Worm (Caenorhabditis elegans) whole organism, young adult: ENCODE measurements around the gene dmd-5.

Experiments used
- B0019.2 ChIP-seq: fragments of 200-800 bp; sonication (Bioruptor generic); conservative IDR thresholded peaks from 2 replicates; pipeline ENCODE4 v1.3.6; 2022; ENCODE audit warnings: missing genetic modification reagents, missing genetic modification characterization, missing compliant biosample characterization
- C17E4.6 ChIP-seq: fragments of 200-800 bp; sonication (Bioruptor generic); IDR thresholded peaks from 2 replicates; pipeline ENCODE4 v1.3.6; 2022; ENCODE audit warnings: missing genetic modification reagents, missing genetic modification characterization, missing compliant biosample characterization
- F22D6.2 ChIP-seq: sonication (generic microtip); optimal IDR thresholded peaks from 2 replicates; lab custom pipeline; 2016; ENCODE audit warnings: mild to moderate bottlenecking, missing genetic modification characterization, missing compliant biosample characterization
- F49E8.2 ChIP-seq: sonication (generic microtip); optimal IDR thresholded peaks from 3 replicates; lab custom pipeline; 2017; ENCODE audit warnings: missing genetic modification characterization, mild to moderate bottlenecking, missing compliant biosample characterization, antibody characterized with exemption, moderate library complexity; ENCODE audit not compliant: insufficient read depth
- F57A8.1 ChIP-seq: fragments of 200-800 bp; sonication (Bioruptor generic); optimal IDR thresholded peaks from 2 replicates; lab custom pipeline; 2018; ENCODE audit warnings: mild to moderate bottlenecking, missing genetic modification characterization, moderate library complexity, missing compliant biosample characterization
- Y67H2A.10 ChIP-seq: fragments of 200-800 bp; sonication (Bioruptor generic); conservative IDR thresholded peaks from 2 replicates; pipeline ENCODE4 v1.3.6; 2022; ENCODE audit warnings: missing genetic modification reagents, missing genetic modification characterization, missing compliant biosample characterization
- Y95B8A.8 ChIP-seq: fragments of 200-800 bp; sonication (Bioruptor generic); IDR thresholded peaks from 2 replicates; pipeline ENCODE4 v1.3.6; 2022; ENCODE audit warnings: missing genetic modification reagents, missing genetic modification characterization, missing compliant biosample characterization
- aptf-2 ChIP-seq: fragments of 200-800 bp; sonication (Bioruptor generic); conservative IDR thresholded peaks from 2 replicates; pipeline ENCODE4 v1.3.6; 2022; ENCODE audit warnings: missing genetic modification reagents, missing genetic modification characterization, missing compliant biosample characterization
- athp-1 ChIP-seq: sonication (generic microtip); optimal IDR thresholded peaks from 2 replicates; lab custom pipeline; 2017; ENCODE audit warnings: mild to moderate bottlenecking, missing genetic modification characterization, missing compliant biosample characterization
- cebp-1 ChIP-seq, 2 experiments: fragments of 200-800 bp in 1 of 2; sonication (Bioruptor generic) in 1 of 2; sonication (generic microtip) in 1 of 2; IDR thresholded peaks in 1 of 2; optimal IDR thresholded peaks in 1 of 2; 2 replicates each; pipeline versions ENCODE4 v1.3.6 to Lab custom; 2017 to 2022; ENCODE audit warnings: missing compliant biosample characterization in 2 of 2, missing genetic modification characterization in 2 of 2, mild to moderate bottlenecking in 1 of 2, missing genetic modification reagents in 1 of 2, moderate library complexity in 1 of 2
- ceh-100 ChIP-seq: fragments of 200-800 bp; sonication (Bioruptor generic); IDR thresholded peaks from 2 replicates; pipeline ENCODE4 v1.3.6; 2022; ENCODE audit warnings: missing genetic modification reagents, missing genetic modification characterization, missing compliant biosample characterization
- ceh-27 ChIP-seq: fragments of 200-800 bp; sonication (Bioruptor generic); optimal IDR thresholded peaks from 2 replicates; lab custom pipeline; 2018; ENCODE audit warnings: mild to moderate bottlenecking, missing genetic modification characterization, moderate library complexity, missing compliant biosample characterization
- ceh-91 ChIP-seq: fragments of 200-800 bp; sonication (Bioruptor generic); IDR thresholded peaks from 2 replicates; pipeline ENCODE4 v1.3.6; 2022; ENCODE audit warnings: missing genetic modification reagents, missing genetic modification characterization, missing compliant biosample characterization
- chd-7 ChIP-seq: sonication (generic microtip); optimal IDR thresholded peaks from 2 replicates; lab custom pipeline; 2016; ENCODE audit warnings: mild to moderate bottlenecking, missing genetic modification characterization, moderate library complexity, missing compliant biosample characterization
- dox-1 ChIP-seq: fragments of 200-800 bp; sonication (Bioruptor generic); IDR thresholded peaks from 2 replicates; pipeline ENCODE4 v1.3.6; 2022; ENCODE audit warnings: missing genetic modification reagents, missing genetic modification characterization, missing compliant biosample characterization
- dpff-1 ChIP-seq: sonication (generic microtip); optimal IDR thresholded peaks from 2 replicates; lab custom pipeline; 2017; ENCODE audit warnings: mild to moderate bottlenecking, missing genetic modification characterization, missing compliant biosample characterization
- egl-18 ChIP-seq: fragments of 200-800 bp; sonication (Bioruptor generic); IDR thresholded peaks from 2 replicates; pipeline ENCODE4 v1.3.6; 2022; ENCODE audit warnings: missing genetic modification reagents, missing genetic modification characterization, missing compliant biosample characterization
- egrh-3 ChIP-seq: fragments of 200-800 bp; sonication (Bioruptor generic); IDR thresholded peaks from 2 replicates; pipeline ENCODE4 v1.3.6; 2022; ENCODE audit warnings: missing genetic modification reagents, missing genetic modification characterization, missing compliant biosample characterization
- fkh-3 ChIP-seq: sonication (generic microtip); optimal IDR thresholded peaks from 2 replicates; lab custom pipeline; 2016; ENCODE audit warnings: mild to moderate bottlenecking, missing genetic modification characterization, missing compliant biosample characterization
- gei-17 ChIP-seq: fragments of 200-800 bp; sonication (Bioruptor generic); optimal IDR thresholded peaks from 2 replicates; lab custom pipeline; 2018; ENCODE audit warnings: mild to moderate bottlenecking, missing genetic modification characterization, missing compliant biosample characterization
- him-1 ChIP-seq: sonication (generic microtip); optimal IDR thresholded peaks from 2 replicates; lab custom pipeline; 2016; ENCODE audit warnings: missing genotype, missing genetic modification reagents, missing genetic modification characterization, missing compliant biosample characterization
- hrde-1 ChIP-seq: sonication (generic microtip); optimal IDR thresholded peaks from 2 replicates; lab custom pipeline; 2016; ENCODE audit warnings: missing genetic modification characterization, mild to moderate bottlenecking, missing compliant biosample characterization, moderate library complexity, missing genotype, missing genetic modification reagents, borderline replicate concordance
- lag-1 ChIP-seq: fragments of 200-800 bp; sonication (Bioruptor generic); IDR thresholded peaks from 2 replicates; pipeline ENCODE4 v1.3.6; 2022; ENCODE audit warnings: missing genetic modification reagents, missing genetic modification characterization, missing compliant biosample characterization
- let-607 ChIP-seq, 2 experiments: fragments of 200-800 bp in 1 of 2; sonication (Bioruptor generic) in 1 of 2; sonication (generic microtip) in 1 of 2; optimal IDR thresholded peaks; 2 replicates each; lab custom pipeline; 2016 to 2018; ENCODE audit warnings: mild to moderate bottlenecking in 2 of 2, missing compliant biosample characterization in 2 of 2, missing genetic modification characterization in 2 of 2, moderate library complexity in 2 of 2, missing genotype in 1 of 2
- mcd-1 ChIP-seq: fragments of 200-800 bp; sonication (Bioruptor generic); IDR thresholded peaks from 2 replicates; pipeline ENCODE4 v1.3.6; 2022; ENCODE audit warnings: missing genetic modification reagents, missing genetic modification characterization, missing compliant biosample characterization
- mxl-1 ChIP-seq: sonication (generic microtip); optimal IDR thresholded peaks from 2 replicates; lab custom pipeline; 2016; ENCODE audit warnings: missing genetic modification characterization, missing compliant biosample characterization
- nfya-2 ChIP-seq: fragments of 200-800 bp; sonication (Bioruptor generic); IDR thresholded peaks from 2 replicates; pipeline ENCODE4 v1.3.6; 2022; ENCODE audit warnings: missing genetic modification reagents, missing genetic modification characterization, missing compliant biosample characterization
- nhr-179 ChIP-seq: sonication (generic microtip); optimal IDR thresholded peaks from 2 replicates; lab custom pipeline; 2016; ENCODE audit warnings: mild to moderate bottlenecking, missing genetic modification characterization, missing compliant biosample characterization
- nhr-27 ChIP-seq: fragments of 200-800 bp; sonication (Bioruptor generic); optimal IDR thresholded peaks from 2 replicates; lab custom pipeline; 2018; ENCODE audit warnings: mild to moderate bottlenecking, missing genetic modification characterization, moderate library complexity, missing compliant biosample characterization
- nhr-90 ChIP-seq: sonication (generic microtip); optimal IDR thresholded peaks from 2 replicates; lab custom pipeline; 2016; ENCODE audit warnings: missing genotype, mild to moderate bottlenecking, missing genetic modification characterization, missing compliant biosample characterization
- sdz-38 ChIP-seq: sonication (generic microtip); optimal IDR thresholded peaks from 2 replicates; lab custom pipeline; 2016; ENCODE audit warnings: missing genotype, missing genetic modification characterization, missing compliant biosample characterization
- snpc-3.4 ChIP-seq: sonication (generic microtip); optimal IDR thresholded peaks from 2 replicates; lab custom pipeline; 2017; ENCODE audit warnings: missing genetic modification characterization, mild to moderate bottlenecking, missing compliant biosample characterization, antibody characterized with exemption, moderate library complexity, missing genotype, missing genetic modification reagents
- snpc-4 ChIP-seq, 5 experiments: fragments of 150-350 bp in 1 of 5; sonication (generic microtip) in 4 of 5; optimal IDR thresholded peaks; 2 replicates each; lab custom pipeline; 2014 to 2018; ENCODE audit warnings: missing genetic modification characterization in 5 of 5, missing biosample characterization in 3 of 5, antibody characterized with exemption in 2 of 5, mild to moderate bottlenecking in 2 of 5, missing compliant biosample characterization in 2 of 5, missing genotype in 2 of 5, moderate library complexity in 2 of 5, missing genetic modification reagents in 1 of 5
- tbp1 ChIP-seq: fragments of 200-800 bp; sonication (Bioruptor generic); optimal IDR thresholded peaks from 2 replicates; lab custom pipeline; 2018; ENCODE audit warnings: mild to moderate bottlenecking, missing genetic modification characterization, missing compliant biosample characterization
- tlf-1 ChIP-seq: fragments of 200-800 bp; sonication (Bioruptor generic); optimal IDR thresholded peaks from 2 replicates; lab custom pipeline; 2018; ENCODE audit warnings: mild to moderate bottlenecking, missing genetic modification characterization, missing compliant biosample characterization
- zfh-2 ChIP-seq: fragments of 200-800 bp; sonication (Bioruptor generic); conservative IDR thresholded peaks from 2 replicates; pipeline ENCODE4 v1.3.6; 2022; ENCODE audit warnings: missing genetic modification reagents, missing genetic modification characterization, missing compliant biosample characterization
- ztf-28 ChIP-seq: fragments of 200-800 bp; sonication (Bioruptor generic); IDR thresholded peaks from 2 replicates; pipeline ENCODE4 v1.3.6; 2022; ENCODE audit warnings: missing genetic modification reagents, missing genetic modification characterization, missing compliant biosample characterization
- ztf-3 ChIP-seq: fragments of 200-800 bp; sonication (Bioruptor generic); optimal IDR thresholded peaks from 2 replicates; lab custom pipeline; 2018; ENCODE audit warnings: mild to moderate bottlenecking, missing genetic modification characterization, missing compliant biosample characterization
- ztf-6 ChIP-seq: fragments of 200-800 bp; sonication (Bioruptor generic); IDR thresholded peaks from 2 replicates; pipeline ENCODE4 v1.3.6; 2022; ENCODE audit warnings: missing genetic modification reagents, missing genetic modification characterization, missing compliant biosample characterization

The dmd-5 gene

DNA sequence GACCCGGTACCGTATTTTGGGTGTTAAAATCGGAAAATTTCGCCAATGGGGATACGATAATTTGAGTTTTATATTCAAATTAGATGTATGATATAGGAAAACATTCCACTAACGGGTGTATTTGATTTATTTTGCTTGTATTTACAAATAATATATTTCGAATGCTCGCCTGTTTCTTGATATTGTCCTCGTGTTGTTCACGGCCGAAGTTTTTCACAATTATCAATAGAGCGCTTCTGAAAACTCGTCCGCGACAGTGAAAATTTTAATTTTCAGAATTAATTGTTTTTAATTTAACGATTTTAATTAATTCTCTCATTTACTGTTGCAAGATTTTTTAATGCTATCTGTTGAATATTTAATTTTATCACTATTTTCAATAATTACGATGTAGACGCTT lies 45.6 kb upstream of the dmd-5 start (continued):
- peak; percentile 69 for TF ChIP-seq ceh-100 (GFP tag; lab: Robert Waterston, UW)
- TF ChIP-seq dox-1, result peak; percentile 70
- TF ChIP-seq ztf-3 (GFP tag; lab: Kevin White, UChicago), result no peak
- 0 out of 2 replicates have a peak, but pooled peaks have one; percentile 61 for TF ChIP-seq ztf-28 (GFP tag; lab: Robert Waterston, UW)
- TF ChIP-seq ceh-27, result peak; percentile 29
- TF ChIP-seq Y95B8A.8 (GFP tag; lab: Robert Waterston, UW), result 0 out of 2 replicates have a peak, but pooled peaks have one; percentile 21
- TF ChIP-seq zfh-2 (GFP tag; lab: Robert Waterston, UW), result no peak
- TF ChIP-seq egrh-3 (GFP tag; lab: Robert Waterston, UW), result no peak
- no peak for TF ChIP-seq F57A8.1 (GFP tag; lab: Kevin White, UChicago)
- 0 out of 2 replicates have a peak, but pooled peaks have one; percentile 55 for TF ChIP-seq ceh-91 (GFP tag; lab: Robert Waterston, UW)
- TF ChIP-seq him-1 (tag; lab: Kevin White, UChicago), result peak; percentile 40
- no peak for TF ChIP-seq Y67H2A.10
- no peak for TF ChIP-seq nhr-179
- TF ChIP-seq sdz-38, result no peak
- no peak for TF ChIP-seq F22D6.2
- TF ChIP-seq cebp-1 (GFP tag; IDR thresholded peaks at IDR 0.05; lab: Robert Waterston, UW), result no peak
- no peak for TF ChIP-seq cebp-1 (tag; optimal IDR thresholded peaks at IDR 0.05; lab: Kevin White, UChicago)
- no peak for TF ChIP-seq hrde-1 (tag; lab: Kevin White, UChicago)
- no peak for TF ChIP-seq nhr-27 (tag; lab: Kevin White, UChicago)
- TF ChIP-seq mcd-1 (GFP tag; lab: Robert Waterston, UW), result peak; percentile 82
- no peak for TF ChIP-seq snpc-3.4 (tag; lab: Kevin White, UChicago)
- 0 out of 2 replicates have a peak, but pooled peaks have one; percentile 26 for TF ChIP-seq aptf-2
- 0 out of 2 replicates have a peak, but pooled peaks have one; percentile 47 for TF ChIP-seq ztf-6 (GFP tag; lab: Robert Waterston, UW)

DNA sequence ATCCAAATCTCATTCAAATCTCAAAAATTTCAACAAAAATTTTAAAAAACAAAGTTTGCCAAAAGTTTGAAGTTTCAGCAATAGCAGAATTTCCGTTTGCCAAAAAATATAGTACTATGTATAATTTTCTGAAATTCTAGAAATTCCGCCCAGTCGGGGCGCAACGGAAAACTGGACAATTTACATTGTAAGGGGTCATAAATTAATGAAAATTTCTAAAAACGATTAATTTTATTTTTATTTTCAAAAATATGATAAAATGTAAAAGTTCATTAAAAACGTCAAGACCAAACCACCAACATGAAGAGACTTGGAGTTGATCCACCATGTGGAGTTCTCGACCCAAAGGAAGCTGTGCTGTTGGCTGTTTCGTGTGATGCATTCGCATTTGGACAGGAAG lies 44.3 kb upstream of the dmd-5 start, which contains the start of gene ZK1248.4:
TSS of gene ZK1248.4 (plus strand) at position 301 of the 400 bp plus-strand sequence.
- TF ChIP-seq sdz-38, result no peak
- TF ChIP-seq tbp1 (GFP tag; lab: Kevin White, UChicago), result no peak
- no peak for TF ChIP-seq chd-7 (tag; lab: Kevin White, UChicago)
- TF ChIP-seq ztf-28 (GFP tag; lab: Robert Waterston, UW), result no peak
- no peak for TF ChIP-seq B0019.2 (GFP tag; lab: Robert Waterston, UW)
- no peak for TF ChIP-seq F57A8.1 (GFP tag; lab: Kevin White, UChicago)
- TF ChIP-seq C17E4.6 (GFP tag; lab: Robert Waterston, UW), result no peak
- no peak for TF ChIP-seq F49E8.2 (tag; lab: Kevin White, UChicago)
- TF ChIP-seq tlf-1 (GFP tag; lab: Kevin White, UChicago), result no peak
- no peak for TF ChIP-seq fkh-3 (tag; lab: Kevin White, UChicago)
- TF ChIP-seq ceh-27, result no peak
- TF ChIP-seq let-607 (tag; optimal IDR thresholded peaks at IDR 0.05; lab: Kevin White, UChicago), result no peak
- no peak for TF ChIP-seq gei-17
- TF ChIP-seq snpc-4 (GFP tag; optimal IDR thresholded peaks at IDR 0.05; lab: Kevin White, UChicago), result no peak
- TF ChIP-seq snpc-4 (tag; optimal IDR thresholded peaks at IDR 0.05; lab: Kevin White, UChicago), result no peak
- no peak for TF ChIP-seq dpff-1 (tag; lab: Kevin White, UChicago)

DNA sequence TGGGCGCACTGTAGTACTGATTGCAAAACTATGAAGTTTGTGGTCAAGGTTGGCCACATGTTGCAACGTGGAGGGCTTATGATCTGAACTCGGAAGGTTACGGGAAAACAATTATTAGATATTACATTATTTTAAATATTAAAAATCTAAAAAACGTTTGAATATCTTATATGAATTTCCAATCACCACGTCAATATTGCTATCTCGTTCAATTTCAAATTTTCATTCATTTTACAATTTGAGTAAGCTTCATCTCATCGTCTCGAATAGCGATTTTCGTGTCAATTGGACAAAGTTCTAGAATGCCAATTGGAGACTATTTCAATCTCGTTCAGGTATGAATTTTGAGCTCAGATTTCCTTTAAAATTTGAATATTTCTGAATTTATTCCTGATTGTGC lies 42.3 kb upstream of the dmd-5 start, which contains the start of gene ZK1248.20:
TSS of gene ZK1248.20 (plus strand) at position 301 of the 400 bp plus-strand sequence.
- no peak for TF ChIP-seq athp-1 (tag; lab: Kevin White, UChicago)
- TF ChIP-seq nfya-2 (GFP tag; lab: Robert Waterston, UW), result no peak
- no peak for TF ChIP-seq lag-1 (GFP tag; lab: Robert Waterston, UW)
- TF ChIP-seq cebp-1 (GFP tag; IDR thresholded peaks at IDR 0.05; lab: Robert Waterston, UW), result no peak
- TF ChIP-seq cebp-1 (tag; optimal IDR thresholded peaks at IDR 0.05; lab: Kevin White, UChicago), result no peak
- TF ChIP-seq nhr-90 (tag; lab: Kevin White, UChicago), result no peak
- no peak for TF ChIP-seq egl-18
- TF ChIP-seq gei-17, result no peak
- TF ChIP-seq zfh-2 (GFP tag; lab: Robert Waterston, UW), result no peak
- no peak for TF ChIP-seq mxl-1 (tag; lab: Kevin White, UChicago)
- TF ChIP-seq, all 124 proteins: peak for 0
